Fruit fly (Drosophila melanogaster): ENCODE measurements around the gene CG8916.

Gene CG8916

dm6 chrX:15889780-15890608 lies 31.8 kb upstream of the CG8916 start, which contains the start of the genes MSBP and CG15916 (continued):
- TF ChIP-seq CG17912 (GFP tag; optimal IDR thresholded peaks at IDR 0.05) (no peak), CG6813 (GFP tag; optimal IDR thresholded peaks at IDR 0.05) (no peak), E2f1 (GFP tag; IDR thresholded peaks at IDR 0.05) (no peak), Adf1 (GFP tag; IDR thresholded peaks at IDR 0.05) (no peak), HHEX (GFP tag; optimal IDR thresholded peaks at IDR 0.05) (no peak), HLH54F (GFP tag; optimal IDR thresholded peaks at IDR 0.05) (no peak), CG17359 (tag; optimal IDR thresholded peaks at IDR 0.05) (no peak), jing (GFP tag; optimal IDR thresholded peaks at IDR 0.05) (no peak), Usf (GFP tag; optimal IDR thresholded peaks at IDR 0.05) (peak; percentile 54), Opbp (GFP tag; IDR thresholded peaks at IDR 0.05; ENCODE audit: partially characterized antibody) (no peak; the same call in 2 of the 3 replicates), CG10209 (GFP tag; optimal IDR thresholded peaks at IDR 0.05) (peak; percentile 57), CG11085 (GFP tag; IDR thresholded peaks at IDR 0.05) (no peak), Fer3 (tag; optimal IDR thresholded peaks at IDR 0.05) (no peak), gcm2 (GFP tag; optimal IDR thresholded peaks at IDR 0.05) (no peak), tgo (GFP tag; IDR thresholded peaks at IDR 0.05) (no peak), ara (GFP tag; IDR thresholded peaks at IDR 0.05) (no peak), CG32767 (GFP tag; IDR thresholded peaks at IDR 0.05) (no peak), CG3838 (GFP tag; optimal IDR thresholded peaks at IDR 0.05) (no peak), CG10959 (GFP tag; IDR thresholded peaks at IDR 0.05) (no peak), CG3726 (GFP tag; IDR thresholded peaks at IDR 0.05) (no peak), CG7987 (GFP tag; optimal IDR thresholded peaks at IDR 0.05) (no peak), Taf1 (GFP tag; IDR thresholded peaks at IDR 0.05) (0 out of 2 replicates have a peak, but pooled peaks have one; percentile 8), CG15696 (tag; optimal IDR thresholded peaks at IDR 0.05) (peak; percentile 12), run (tag; optimal IDR thresholded peaks at IDR 0.05) (no peak), Drgx (GFP tag; IDR thresholded peaks at IDR 0.05) (no peak), YL-1 (GFP tag; optimal IDR thresholded peaks at IDR 0.05) (no peak), unc-4 (GFP tag; IDR thresholded peaks at IDR 0.05; ENCODE audit: partially characterized antibody) (no peak), ab (GFP tag; optimal IDR thresholded peaks at IDR 0.05) (no peak), vfl (GFP tag; optimal IDR thresholded peaks at IDR 0.05) (no peak), kni (GFP tag; optimal IDR thresholded peaks at IDR 0.05) (no peak), bbx (GFP tag; IDR thresholded peaks at IDR 0.05; ENCODE audit: partially characterized antibody) (no peak), CG34224 (GFP tag; IDR thresholded peaks at IDR 0.05; ENCODE audit: partially characterized antibody) (no peak), D19B (GFP tag; optimal IDR thresholded peaks at IDR 0.05) (no peak), Mad (GFP tag; optimal IDR thresholded peaks at IDR 0.05) (no peak), CG7556 (GFP tag; optimal IDR thresholded peaks at IDR 0.05) (peak; percentile 2), sqz (GFP tag; optimal IDR thresholded peaks at IDR 0.05) (no peak), CG12659 (GFP tag; optimal IDR thresholded peaks at IDR 0.05) (peak; percentile 46), ind (GFP tag; optimal IDR thresholded peaks at IDR 0.05) (peak; percentile 38), CG18619 (GFP tag; optimal IDR thresholded peaks at IDR 0.05) (peak; percentile 27), CG9797 (GFP tag; optimal IDR thresholded peaks at IDR 0.05) (no peak), CG12104 (GFP tag; optimal IDR thresholded peaks at IDR 0.05) (no peak), CG2202 (tag; optimal IDR thresholded peaks at IDR 0.05) (no peak), BEAF-32 (GFP tag; optimal IDR thresholded peaks at IDR 0.05) (peak; percentile 72), CG5953 (GFP tag; IDR thresholded peaks at IDR 0.05) (no peak), CG10543 (GFP tag; optimal IDR thresholded peaks at IDR 0.05) (no peak), Side (GFP tag; optimal IDR thresholded peaks at IDR 0.05) (no peak), CG8944 (GFP tag; optimal IDR thresholded peaks at IDR 0.05) (no peak), p53 (GFP tag; optimal IDR thresholded peaks at IDR 0.05) (no peak), Doc3 (GFP tag; IDR thresholded peaks at IDR 0.05; ENCODE audit: partially characterized antibody) (no peak)

Data from whole organism, embryonic.